Fruit fly (Drosophila melanogaster): ENCODE results near the gene CG14132.
A peak's percentile ranks its signal among the peaks of the same experiment; 100 is the strongest.

CG14132 gene

dm6 chr3L:11728147-11728546 lies 13.1 kb upstream of the CG14132 start, which contains the start of gene sunn:
Gene sunn (plus strand): TSS chr3L:11728348.
- TF ChIP-seq Ets97D (GFP tag; optimal IDR thresholded peaks at IDR 0.05) (peak; percentile 20), pzg (GFP tag; optimal IDR thresholded peaks at IDR 0.05) (peak; percentile 1), CG10267 (tag; optimal IDR thresholded peaks at IDR 0.05) (peak; percentile 73), E2f2 (GFP tag; IDR thresholded peaks at IDR 0.05) (peak; percentile 80), CG11504 (tag; optimal IDR thresholded peaks at IDR 0.05) (no peak), Myb (GFP tag; optimal IDR thresholded peaks at IDR 0.05) (peak; percentile 3), Dref (GFP tag; IDR thresholded peaks at IDR 0.05) (peak; percentile 59), emc (GFP tag; optimal IDR thresholded peaks at IDR 0.05) (no peak), Hr78 (GFP tag; optimal IDR thresholded peaks at IDR 0.05) (peak in 1 of 2 experiments; percentile 80), bbx (GFP tag; IDR thresholded peaks at IDR 0.05; ENCODE audit: partially characterized antibody) (peak; percentile 12; the same call in 1 of the 2 replicates), Dp (GFP tag; optimal IDR thresholded peaks at IDR 0.05) (peak; percentile 65), stwl (tag; optimal IDR thresholded peaks at IDR 0.05) (peak; percentile 52), BEAF-32 (GFP tag; optimal IDR thresholded peaks at IDR 0.05) (peak; percentile 10), da (GFP tag; optimal IDR thresholded peaks at IDR 0.05) (no peak), CG11093 (GFP tag; IDR thresholded peaks at IDR 0.05) (no peak), CG6254 (GFP tag; optimal IDR thresholded peaks at IDR 0.05) (no peak)

- no peak for TF ChIP-seq aop (GFP tag; IDR thresholded peaks at IDR 0.05)
- no peak for TF ChIP-seq D (optimal IDR thresholded peaks at IDR 0.05)
- TF ChIP-seq D (GFP tag; optimal IDR thresholded peaks at IDR 0.05) = no peak
- TF ChIP-seq dimm (GFP tag; IDR thresholded peaks at IDR 0.05) = no peak
- peak; percentile 57 for TF ChIP-seq Ada2b (GFP tag; IDR thresholded peaks at IDR 0.05)
- TF ChIP-seq eyg (GFP tag; optimal IDR thresholded peaks at IDR 0.05) = no peak
- TF ChIP-seq Deaf1 (tag; optimal IDR thresholded peaks at IDR 0.05) = no peak
- TF ChIP-seq CrebB (tag; optimal IDR thresholded peaks at IDR 0.05) = no peak
- TF ChIP-seq knrl (GFP tag; IDR thresholded peaks at IDR 0.05; ENCODE audit: partially characterized antibody) = no peak
- TF ChIP-seq hkb (optimal IDR thresholded peaks at IDR 0.05) = no peak
- TF ChIP-seq hkb (GFP tag; IDR thresholded peaks at IDR 0.05) = 0 out of 2 replicates have a peak, but pooled peaks have one; percentile 26
- TF ChIP-seq gem (tag; optimal IDR thresholded peaks at IDR 0.05) = peak; percentile 50
- TF ChIP-seq inv (GFP tag; IDR thresholded peaks at IDR 0.05; ENCODE audit: partially characterized antibody) = no peak
- TF ChIP-seq fd3F (GFP tag; optimal IDR thresholded peaks at IDR 0.05) = peak; percentile 18
- peak; percentile 25; the same call in 1 of the 3 replicates for TF ChIP-seq CG14050 (GFP tag; IDR thresholded peaks at IDR 0.05)
- peak; percentile 20 for TF ChIP-seq CG3281 (GFP tag; optimal IDR thresholded peaks at IDR 0.05)
- no peak for TF ChIP-seq CG8089 (GFP tag; optimal IDR thresholded peaks at IDR 0.05)
- peak; percentile 52 for TF ChIP-seq CG12769 (tag; optimal IDR thresholded peaks at IDR 0.05)
- no peak for TF ChIP-seq crol (GFP tag; IDR thresholded peaks at IDR 0.05)
- TF ChIP-seq Doc3 (GFP tag; IDR thresholded peaks at IDR 0.05; ENCODE audit: partially characterized antibody) = no peak
- TF ChIP-seq CG18599 (GFP tag; optimal IDR thresholded peaks at IDR 0.05) = peak; percentile 42
- TF ChIP-seq usp (GFP tag; optimal IDR thresholded peaks at IDR 0.05) = no peak
- TF ChIP-seq Oli (tag; optimal IDR thresholded peaks at IDR 0.05) = no peak
- TF ChIP-seq CG2712 (tag; optimal IDR thresholded peaks at IDR 0.05) = peak; percentile 22
- peak; percentile 58 for TF ChIP-seq Ptx1 (GFP tag; IDR thresholded peaks at IDR 0.05)
- TF ChIP-seq CG2199 (GFP tag; IDR thresholded peaks at IDR 0.05) = no peak
- no peak for TF ChIP-seq HmgD (GFP tag; optimal IDR thresholded peaks at IDR 0.05)
- no peak for TF ChIP-seq corto (GFP tag; optimal IDR thresholded peaks at IDR 0.05)
- peak; percentile 57 for TF ChIP-seq CG32532 (GFP tag; IDR thresholded peaks at IDR 0.05)
- no peak for TF ChIP-seq CG2116 (GFP tag; optimal IDR thresholded peaks at IDR 0.05)
- no peak for TF ChIP-seq Six4 (GFP tag; optimal IDR thresholded peaks at IDR 0.05)
- peak; percentile 21; the same call in 1 of the 2 replicates for TF ChIP-seq vvl (GFP tag; IDR thresholded peaks at IDR 0.05)
- peak; percentile 54; the same call in 1 of the 2 replicates for TF ChIP-seq Xrp1 (GFP tag; IDR thresholded peaks at IDR 0.05)
- peak; percentile 42; the same call in 1 of the 2 replicates for TF ChIP-seq CG7372 (GFP tag; IDR thresholded peaks at IDR 0.05)
- no peak for TF ChIP-seq ara (GFP tag; IDR thresholded peaks at IDR 0.05)
Measured at dm6 chr3L:11721498-11721946, 6.4 kb upstream of the CG14132 start.

All from whole organism, embryonic.